Fruit fly (Drosophila melanogaster): Measurements from ENCODE around the gene CG15594.

dm6 chr3R:6297164-6297563 lies 9.6 kb downstream of the CG15594 start:
- TF ChIP-seq CG13204 (GFP tag; optimal IDR thresholded peaks at IDR 0.05) (no peak), Snoo (tag; optimal IDR thresholded peaks at IDR 0.05) (no peak), CG32121 (GFP tag; IDR thresholded peaks at IDR 0.05) (no peak), CG4496 (GFP tag; IDR thresholded peaks at IDR 0.05) (no peak), CG15710 (tag; optimal IDR thresholded peaks at IDR 0.05) (no peak), Pif1A (GFP tag; optimal IDR thresholded peaks at IDR 0.05) (no peak), fd96Ca (GFP tag; IDR thresholded peaks at IDR 0.05) (no peak), CG8159 (tag; optimal IDR thresholded peaks at IDR 0.05) (no peak)

Measured in whole organism, pupa.